Fruit fly (Drosophila melanogaster): ENCODE data around the gene CG4199.
A peak's percentile ranks its signal among the peaks of the same experiment; 100 is the strongest.

The CG4199 gene

DNA sequence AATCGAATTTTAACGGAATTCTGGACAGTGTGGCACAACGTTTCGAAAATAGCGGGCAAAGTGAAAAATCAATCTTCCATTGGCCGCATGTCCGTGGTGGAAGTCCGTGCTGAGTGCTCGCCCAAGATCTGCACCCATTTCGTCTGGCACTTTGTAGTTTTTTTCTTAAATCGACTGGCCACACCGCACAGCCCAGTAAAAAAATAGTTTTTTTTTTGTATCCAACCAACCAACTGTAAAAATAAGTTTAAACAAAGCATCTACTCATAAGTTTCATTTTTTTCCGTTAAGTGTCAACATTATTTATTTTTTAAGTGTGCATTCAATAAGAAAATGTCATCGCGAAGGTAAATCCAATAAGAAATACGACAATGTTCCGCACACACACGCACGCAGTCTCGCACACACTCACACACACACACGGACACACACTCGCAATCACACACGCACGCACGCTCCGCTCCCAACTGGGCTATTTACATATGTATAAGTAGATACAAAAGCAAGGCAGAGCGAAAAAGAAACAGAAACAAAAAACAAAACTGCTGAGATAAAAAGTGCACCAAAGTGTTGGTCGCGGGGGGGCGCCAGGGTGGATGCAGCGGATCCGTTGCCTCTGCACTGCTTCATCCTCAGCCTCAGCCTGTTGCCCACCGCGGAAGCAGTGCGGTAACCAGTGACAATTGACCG, 20.9 kb upstream of the CG4199 start, which contains the start of gene csw (continued):
- TF ChIP-seq kni (GFP tag; optimal IDR thresholded peaks at IDR 0.05) (peak; percentile 36), slbo (GFP tag; IDR thresholded peaks at IDR 0.05) (peak; percentile 76), CG14860 (GFP tag; IDR thresholded peaks at IDR 0.05; ENCODE audit: partially characterized antibody) (no peak), CG17568 (GFP tag; optimal IDR thresholded peaks at IDR 0.05) (no peak), CG15514 (GFP tag; optimal IDR thresholded peaks at IDR 0.05) (peak; percentile 90), sug (tag; optimal IDR thresholded peaks at IDR 0.05) (peak; percentile 2), Xbp1 (GFP tag; optimal IDR thresholded peaks at IDR 0.05) (peak; percentile 40), Hr51 (GFP tag; optimal IDR thresholded peaks at IDR 0.05) (peak; percentile 4 to 27), CG2202 (tag; optimal IDR thresholded peaks at IDR 0.05) (no peak), da (GFP tag; optimal IDR thresholded peaks at IDR 0.05) (no peak), NK7.1 (GFP tag; optimal IDR thresholded peaks at IDR 0.05) (no peak), tin (GFP tag; optimal IDR thresholded peaks at IDR 0.05) (peak; percentile 18), CG15479 (GFP tag; optimal IDR thresholded peaks at IDR 0.05) (no peak), Awh (GFP tag; IDR thresholded peaks at IDR 0.05) (no peak), sima (GFP tag; optimal IDR thresholded peaks at IDR 0.05) (no peak), Hmx (GFP tag; optimal IDR thresholded peaks at IDR 0.05) (no peak), lola (GFP tag; optimal IDR thresholded peaks at IDR 0.05) (peak in 1 of 3 experiments; percentile 60), CG13624 (GFP tag; optimal IDR thresholded peaks at IDR 0.05) (peak; percentile 49), CG6175 (GFP tag; IDR thresholded peaks at IDR 0.05) (no peak), CG10979 (tag; optimal IDR thresholded peaks at IDR 0.05) (no peak), Lim3 (GFP tag; IDR thresholded peaks at IDR 0.05) (no peak), CG43689 (GFP tag; IDR thresholded peaks at IDR 0.05) (no peak), Meics (GFP tag; optimal IDR thresholded peaks at IDR 0.05) (peak; percentile 11), CG10267 (tag; optimal IDR thresholded peaks at IDR 0.05) (peak; percentile 95), HmgZ (tag; optimal IDR thresholded peaks at IDR 0.05) (peak; percentile 80), zen (tag; optimal IDR thresholded peaks at IDR 0.05) (no peak), ssp (GFP tag; IDR thresholded peaks at IDR 0.05) (peak; percentile 19; the same call in 1 of the 2 replicates), CG15073 (GFP tag; optimal IDR thresholded peaks at IDR 0.05) (no peak), sd (tag; optimal IDR thresholded peaks at IDR 0.05) (peak; percentile 35), CG9932 (GFP tag; IDR thresholded peaks at IDR 0.05) (peak; percentile 75), corto (GFP tag; optimal IDR thresholded peaks at IDR 0.05) (no peak), BtbVII (GFP tag; optimal IDR thresholded peaks at IDR 0.05) (no peak), gt (GFP tag; IDR thresholded peaks at IDR 0.05) (no peak), CG12942 (GFP tag; optimal IDR thresholded peaks at IDR 0.05) (peak; percentile 28), CG4282 (GFP tag; optimal IDR thresholded peaks at IDR 0.05) (peak; percentile 31), Hr3 (GFP tag; optimal IDR thresholded peaks at IDR 0.05) (peak; percentile 3), Jarid2 (GFP tag; optimal IDR thresholded peaks at IDR 0.05) (no peak), zfh1 (GFP tag; IDR thresholded peaks at IDR 0.05) (peak; percentile 54; the same call in 2 of the 3 replicates), CG1647 (GFP tag; optimal IDR thresholded peaks at IDR 0.05) (peak; percentile 30), CG7556 (GFP tag; optimal IDR thresholded peaks at IDR 0.05) (no peak), ro (GFP tag; IDR thresholded peaks at IDR 0.05) (no peak), CG11398 (GFP tag; optimal IDR thresholded peaks at IDR 0.05) (peak; percentile 11), CG15011 (GFP tag; optimal IDR thresholded peaks at IDR 0.05) (no peak), dpn (GFP tag; optimal IDR thresholded peaks at IDR 0.05) (peak; percentile 59 to 62), CG17612 (GFP tag; IDR thresholded peaks at IDR 0.05) (no peak), CG3407 (GFP tag; optimal IDR thresholded peaks at IDR 0.05) (no peak), al (GFP tag; IDR thresholded peaks at IDR 0.05) (no peak), CG6854 (GFP tag; optimal IDR thresholded peaks at IDR 0.05) (no peak), fd96Cb (tag; optimal IDR thresholded peaks at IDR 0.05) (no peak), insv (GFP tag; optimal IDR thresholded peaks at IDR 0.05) (peak; percentile 39 to 95)

Measured in whole organism, embryonic.